Fruit fly (Drosophila melanogaster): Measurements from ENCODE around the gene Ir94h.
A peak's percentile ranks its signal among the peaks of the same experiment; 100 is the strongest.

Gene Ir94h

dm6 chr3R:23486743-23487142 is 558 bp upstream of the Ir94h start:
- TF ChIP-seq Abd-B (GFP tag; optimal IDR thresholded peaks at IDR 0.05): no peak
- peak; percentile 10 for TF ChIP-seq CrebA (GFP tag; optimal IDR thresholded peaks at IDR 0.05; ENCODE audit: borderline replicate concordance)
- no peak for TF ChIP-seq Dif (GFP tag; optimal IDR thresholded peaks at IDR 0.05; ENCODE audit: partially characterized antibody)
- TF ChIP-seq tai (GFP tag; optimal IDR thresholded peaks at IDR 0.05): no peak
- TF ChIP-seq jim (GFP tag; optimal IDR thresholded peaks at IDR 0.05): no peak
- TF ChIP-seq Sp1 (GFP tag; optimal IDR thresholded peaks at IDR 0.05): peak; percentile 74
- peak; percentile 81 for TF ChIP-seq ey (GFP tag; optimal IDR thresholded peaks at IDR 0.05)
- no peak for TF ChIP-seq brk (GFP tag; optimal IDR thresholded peaks at IDR 0.05)
- TF ChIP-seq h (GFP tag; optimal IDR thresholded peaks at IDR 0.05): peak; percentile 85
- TF ChIP-seq CG32264 (GFP tag; optimal IDR thresholded peaks at IDR 0.05): peak; percentile 35
- no peak for TF ChIP-seq Hr83 (GFP tag; optimal IDR thresholded peaks at IDR 0.05; ENCODE audit: poor library complexity, severe bottlenecking)
- TF ChIP-seq dmrt93B (GFP tag; optimal IDR thresholded peaks at IDR 0.05): peak; percentile 69
- peak; percentile 77 for TF ChIP-seq HLH106 (tag; optimal IDR thresholded peaks at IDR 0.05)
- TF ChIP-seq sage (GFP tag; optimal IDR thresholded peaks at IDR 0.05): no peak
- TF ChIP-seq Dfd (GFP tag; optimal IDR thresholded peaks at IDR 0.05): no peak
- TF ChIP-seq foxo (GFP tag; optimal IDR thresholded peaks at IDR 0.05): peak in 1 of 2 experiments; percentile 81
- no peak for TF ChIP-seq dsf (GFP tag; optimal IDR thresholded peaks at IDR 0.05; ENCODE audit: borderline replicate concordance)
- TF ChIP-seq Myc (optimal IDR thresholded peaks at IDR 0.05): no peak
- no peak for TF ChIP-seq Mio (GFP tag; optimal IDR thresholded peaks at IDR 0.05)
- TF ChIP-seq woc (GFP tag; optimal IDR thresholded peaks at IDR 0.05): peak; percentile 75
- peak; percentile 85 for TF ChIP-seq br (GFP tag; optimal IDR thresholded peaks at IDR 0.05)
- TF ChIP-seq lola (GFP tag; optimal IDR thresholded peaks at IDR 0.05): no peak
- peak; percentile 74 for TF ChIP-seq rgr (GFP tag; optimal IDR thresholded peaks at IDR 0.05)
- TF ChIP-seq GATAd (GFP tag; optimal IDR thresholded peaks at IDR 0.05): no peak
- TF ChIP-seq OdsH (GFP tag; optimal IDR thresholded peaks at IDR 0.05): peak; percentile 78
- no peak for TF ChIP-seq usp (GFP tag; optimal IDR thresholded peaks at IDR 0.05)
- no peak for TF ChIP-seq sv (GFP tag; optimal IDR thresholded peaks at IDR 0.05)
- TF ChIP-seq fru (GFP tag; optimal IDR thresholded peaks at IDR 0.05): peak; percentile 86
- TF ChIP-seq Rel (GFP tag; optimal IDR thresholded peaks at IDR 0.05): no peak
- no peak for TF ChIP-seq Rel (tag; optimal IDR thresholded peaks at IDR 0.05)
- peak; percentile 74 for TF ChIP-seq psq (GFP tag; optimal IDR thresholded peaks at IDR 0.05)
- peak; percentile 48 for TF ChIP-seq Hnf4 (GFP tag; optimal IDR thresholded peaks at IDR 0.05)

- TF ChIP-seq N (GFP tag; optimal IDR thresholded peaks at IDR 0.05) (no peak), OdsH (GFP tag; optimal IDR thresholded peaks at IDR 0.05) (peak; percentile 71), Dfd (GFP tag; optimal IDR thresholded peaks at IDR 0.05) (no peak), sage (GFP tag; optimal IDR thresholded peaks at IDR 0.05) (no peak), HLH106 (tag; optimal IDR thresholded peaks at IDR 0.05) (peak; percentile 78), usp (GFP tag; optimal IDR thresholded peaks at IDR 0.05) (no peak), lola (GFP tag; optimal IDR thresholded peaks at IDR 0.05) (no peak), CrebA (GFP tag; optimal IDR thresholded peaks at IDR 0.05; ENCODE audit: borderline replicate concordance) (no peak), Rel (GFP tag; optimal IDR thresholded peaks at IDR 0.05) (no peak), Rel (tag; optimal IDR thresholded peaks at IDR 0.05) (no peak), Vsx2 (GFP tag; optimal IDR thresholded peaks at IDR 0.05; ENCODE audit: partially characterized antibody) (no peak), psq (GFP tag; optimal IDR thresholded peaks at IDR 0.05) (peak; percentile 82), Myc (optimal IDR thresholded peaks at IDR 0.05) (no peak), foxo (GFP tag; optimal IDR thresholded peaks at IDR 0.05) (peak in 1 of 2 experiments; percentile 72), Jra (GFP tag; optimal IDR thresholded peaks at IDR 0.05) (no peak), Hnf4 (GFP tag; optimal IDR thresholded peaks at IDR 0.05) (no peak), Dif (GFP tag; optimal IDR thresholded peaks at IDR 0.05; ENCODE audit: partially characterized antibody) (no peak), Sp1 (GFP tag; optimal IDR thresholded peaks at IDR 0.05) (peak; percentile 87), br (GFP tag; optimal IDR thresholded peaks at IDR 0.05) (no peak), dmrt93B (GFP tag; optimal IDR thresholded peaks at IDR 0.05) (peak; percentile 29), pan (optimal IDR thresholded peaks at IDR 0.05) (no peak), dl (GFP tag; optimal IDR thresholded peaks at IDR 0.05; ENCODE audit: insufficient read depth in 1 of 2, partially characterized antibody in 2 of 2) (no peak), Abd-B (GFP tag; optimal IDR thresholded peaks at IDR 0.05) (no peak), jim (GFP tag; optimal IDR thresholded peaks at IDR 0.05) (no peak), brk (GFP tag; optimal IDR thresholded peaks at IDR 0.05) (no peak), dsf (GFP tag; optimal IDR thresholded peaks at IDR 0.05; ENCODE audit: borderline replicate concordance) (no peak), Mio (GFP tag; optimal IDR thresholded peaks at IDR 0.05) (no peak), ey (GFP tag; optimal IDR thresholded peaks at IDR 0.05) (peak; percentile 19), Hr78 (GFP tag; optimal IDR thresholded peaks at IDR 0.05) (no peak), woc (GFP tag; optimal IDR thresholded peaks at IDR 0.05) (peak; percentile 48), GATAd (GFP tag; optimal IDR thresholded peaks at IDR 0.05) (no peak), fru (GFP tag; optimal IDR thresholded peaks at IDR 0.05) (peak; percentile 43), tai (GFP tag; optimal IDR thresholded peaks at IDR 0.05) (no peak), sv (GFP tag; optimal IDR thresholded peaks at IDR 0.05) (no peak), Hr83 (GFP tag; optimal IDR thresholded peaks at IDR 0.05; ENCODE audit: poor library complexity, severe bottlenecking) (no peak), CG9705 (GFP tag; optimal IDR thresholded peaks at IDR 0.05) (peak; percentile 20), rgr (GFP tag; optimal IDR thresholded peaks at IDR 0.05) (peak; percentile 61), h (GFP tag; optimal IDR thresholded peaks at IDR 0.05) (peak; percentile 61), CG32264 (GFP tag; optimal IDR thresholded peaks at IDR 0.05) (no peak)
Observed at dm6 chr3R:23496488-23496887, 9.2 kb downstream of the Ir94h start.

Measured in whole organism, wandering third instar larva.